Fruit fly (Drosophila melanogaster): ENCODE results near the gene crn.

- TF ChIP-seq ttk (optimal IDR thresholded peaks at IDR 0.05): no peak
- TF ChIP-seq insv (optimal IDR thresholded peaks at IDR 0.05): no peak
- no peak for TF ChIP-seq h (optimal IDR thresholded peaks at IDR 0.05)
- TF ChIP-seq Myc (optimal IDR thresholded peaks at IDR 0.05): no peak
- TF ChIP-seq psq (optimal IDR thresholded peaks at IDR 0.05): no peak
Observed at dm6 chrX:2219246-2219645, 30.5 kb downstream of the crn start.
